Fruit fly (Drosophila melanogaster) whole organism, embryonic: ENCODE measurements around the gene bys.

Source experiments
- Atf-2 ChIP-seq: fragments of 200-800 bp; sonication (Bioruptor generic); optimal IDR thresholded peaks from 2 replicates; lab custom pipeline; 2016; ENCODE audit warnings: missing biosample characterization, missing genetic modification characterization
- Atf3 ChIP-seq: fragments of 200-800 bp; sonication (Bioruptor generic); optimal IDR thresholded peaks from 3 replicates; lab custom pipeline; 2016; ENCODE audit warnings: missing biosample characterization, missing genetic modification characterization
- Bdp1 ChIP-seq: fragments of 200-800 bp; sonication (Bioruptor generic); optimal IDR thresholded peaks from 3 replicates; lab custom pipeline; 2016; ENCODE audit warnings: missing biosample characterization, missing genetic modification characterization
- CG10274 ChIP-seq: fragments of 200-800 bp; sonication (Bioruptor generic); optimal IDR thresholded peaks from 3 replicates; lab custom pipeline; 2017; ENCODE audit warnings: missing biosample characterization, mild to moderate bottlenecking, missing genetic modification characterization
- CG10462 ChIP-seq: fragments of 200-800 bp; sonication (Bioruptor generic); optimal IDR thresholded peaks from 2 replicates; lab custom pipeline; 2016; ENCODE audit warnings: missing biosample characterization, missing genetic modification characterization
- CG10543 ChIP-seq: fragments of 200-800 bp; sonication (Bioruptor generic); optimal IDR thresholded peaks from 3 replicates; lab custom pipeline; 2017; ENCODE audit warnings: missing biosample characterization, mild to moderate bottlenecking, missing genetic modification characterization, moderate library complexity
- CG1602 ChIP-seq: fragments of 200-800 bp; sonication (Bioruptor generic); optimal IDR thresholded peaks from 3 replicates; lab custom pipeline; 2016; ENCODE audit warnings: missing biosample characterization, missing genetic modification characterization
- CG1647 ChIP-seq: fragments of 200-800 bp; sonication (Bioruptor generic); optimal IDR thresholded peaks from 3 replicates; lab custom pipeline; 2016; ENCODE audit warnings: missing biosample characterization, missing genetic modification characterization
- CG16779 ChIP-seq: fragments of 200-800 bp; sonication (Bioruptor generic); IDR thresholded peaks from 2 replicates; pipeline ENCODE4 v1.3.6; 2022; ENCODE audit warnings: missing biosample characterization, missing genetic modification characterization
- CG2875 ChIP-seq: fragments of 200-800 bp; sonication (Bioruptor generic); optimal IDR thresholded peaks from 2 replicates; lab custom pipeline; 2017; ENCODE audit warnings: missing biosample characterization, mild to moderate bottlenecking, missing genetic modification characterization, missing genetic modification reagents
- CG30403 ChIP-seq: fragments of 200-800 bp; sonication (Bioruptor generic); optimal IDR thresholded peaks from 3 replicates; lab custom pipeline; 2016; ENCODE audit warnings: missing biosample characterization, missing genetic modification characterization
- CG32532 ChIP-seq: fragments of 200-800 bp; sonication (Bioruptor generic); IDR thresholded peaks from 2 replicates; pipeline ENCODE4 v1.3.6; 2022; ENCODE audit warnings: missing biosample characterization, missing genetic modification characterization
- CG4820 ChIP-seq: fragments of 200-800 bp; sonication (Bioruptor generic); optimal IDR thresholded peaks from 3 replicates; lab custom pipeline; 2016; ENCODE audit warnings: missing biosample characterization, missing genetic modification characterization
- CG5180 ChIP-seq: fragments of 200-800 bp; sonication (Bioruptor generic); optimal IDR thresholded peaks from 3 replicates; lab custom pipeline; 2017; ENCODE audit warnings: missing biosample characterization, missing genetic modification characterization, mild to moderate bottlenecking, moderate library complexity, missing genetic modification reagents
- CG5245 ChIP-seq: fragments of 200-800 bp; sonication (Bioruptor generic); optimal IDR thresholded peaks from 3 replicates; lab custom pipeline; 2016; ENCODE audit warnings: missing biosample characterization, missing genetic modification characterization
- CG6654 ChIP-seq: fragments of 200-800 bp; sonication (Bioruptor generic); optimal IDR thresholded peaks from 2 replicates; lab custom pipeline; 2017; ENCODE audit warnings: missing biosample characterization, mild to moderate bottlenecking, missing genetic modification characterization
- CG6689 ChIP-seq: fragments of 200-800 bp; sonication (Bioruptor generic); IDR thresholded peaks from 2 replicates; pipeline ENCODE4 v1.3.6; 2022; ENCODE audit warnings: missing biosample characterization, missing genetic modification characterization
- CG6765 ChIP-seq: fragments of 200-800 bp; sonication (Bioruptor generic); optimal IDR thresholded peaks from 3 replicates; lab custom pipeline; 2017; ENCODE audit warnings: missing biosample characterization, mild to moderate bottlenecking, missing genetic modification characterization
- CG8359 ChIP-seq: fragments of 200-800 bp; sonication (Bioruptor generic); optimal IDR thresholded peaks from 2 replicates; lab custom pipeline; 2017; ENCODE audit warnings: missing biosample characterization, mild to moderate bottlenecking, missing genetic modification characterization, borderline replicate concordance
- Drgx ChIP-seq: fragments of 200-800 bp; sonication (Bioruptor generic); IDR thresholded peaks from 2 replicates; pipeline ENCODE4 v1.3.6; 2022; ENCODE audit warnings: missing biosample characterization, missing genetic modification characterization
- ERR ChIP-seq: fragments of 200-800 bp; sonication (Bioruptor generic); optimal IDR thresholded peaks from 2 replicates; lab custom pipeline; 2016; ENCODE audit warnings: missing biosample characterization, missing genetic modification characterization
- Fer3 ChIP-seq: fragments of 200-800 bp; sonication (Bioruptor generic); optimal IDR thresholded peaks from 2 replicates; lab custom pipeline; 2018; ENCODE audit warnings: missing biosample characterization, mild to moderate bottlenecking, missing genetic modification characterization, moderate library complexity
- Gsc ChIP-seq: fragments of 200-800 bp; sonication (Bioruptor generic); IDR thresholded peaks from 2 replicates; pipeline ENCODE4 v1.3.6; 2022; ENCODE audit warnings: missing biosample characterization, missing genetic modification characterization
- Optix ChIP-seq: fragments of 200-800 bp; sonication (Bioruptor generic); IDR thresholded peaks from 3 replicates; pipeline ENCODE4 v1.3.6; 2022; ENCODE audit warnings: missing biosample characterization, missing genetic modification characterization
- PHDP ChIP-seq: fragments of 200-800 bp; sonication (Bioruptor generic); optimal IDR thresholded peaks from 3 replicates; lab custom pipeline; 2018; ENCODE audit warnings: missing biosample characterization, mild to moderate bottlenecking, missing genetic modification characterization, moderate library complexity
- Ptx1 ChIP-seq: fragments of 200-800 bp; sonication (Bioruptor generic); IDR thresholded peaks from 2 replicates; pipeline ENCODE4 v1.3.6; 2022; ENCODE audit warnings: missing biosample characterization, missing genetic modification characterization
- Ravus ChIP-seq: fragments of 200-800 bp; sonication (Bioruptor generic); IDR thresholded peaks from 2 replicates; pipeline ENCODE4 v1.3.6; 2022; ENCODE audit warnings: missing biosample characterization, missing genetic modification characterization
- Side ChIP-seq: fragments of 200-800 bp; sonication (Bioruptor generic); optimal IDR thresholded peaks from 2 replicates; lab custom pipeline; 2016; ENCODE audit warnings: missing biosample characterization, missing genetic modification characterization
- Stat92E ChIP-seq, 3 experiments: fragments of >200 bp in 2 of 3; fragments of 200-800 bp in 1 of 3; sonication (Bioruptor generic) in 1 of 3; optimal IDR thresholded peaks; 2 replicates each; lab custom pipeline; 2017 to 2019; ENCODE audit warnings: missing biosample characterization in 3 of 3, missing genetic modification characterization in 3 of 3, mild to moderate bottlenecking in 1 of 3, moderate library complexity in 1 of 3
- amos ChIP-seq: fragments of 200-800 bp; sonication (Bioruptor generic); IDR thresholded peaks from 2 replicates; pipeline ENCODE4 v1.3.6; 2022; ENCODE audit warnings: missing biosample characterization, missing genetic modification characterization; ENCODE audit not compliant: partially characterized antibody
- az2 ChIP-seq: fragments of 200-800 bp; sonication (Bioruptor generic); optimal IDR thresholded peaks from 3 replicates; lab custom pipeline; 2016; ENCODE audit warnings: missing biosample characterization, missing genetic modification characterization
- bbx ChIP-seq: fragments of 200-800 bp; sonication (Bioruptor generic); IDR thresholded peaks from 2 replicates; pipeline ENCODE4 v1.3.6; 2022; ENCODE audit warnings: missing biosample characterization, missing genetic modification characterization; ENCODE audit not compliant: partially characterized antibody
- caup ChIP-seq: fragments of 200-800 bp; sonication (Bioruptor generic); optimal IDR thresholded peaks from 3 replicates; lab custom pipeline; 2017; ENCODE audit warnings: missing biosample characterization, mild to moderate bottlenecking, missing genetic modification characterization, moderate library complexity; ENCODE audit not compliant: severe bottlenecking
- cg ChIP-seq: fragments of 200-800 bp; sonication (Bioruptor generic); optimal IDR thresholded peaks from 3 replicates; lab custom pipeline; 2019; ENCODE audit warnings: missing biosample characterization, mild to moderate bottlenecking, missing genetic modification characterization, moderate library complexity
- gsb-n ChIP-seq: fragments of 200-800 bp; sonication (Bioruptor generic); optimal IDR thresholded peaks from 3 replicates; lab custom pipeline; 2018; ENCODE audit warnings: missing biosample characterization, mild to moderate bottlenecking, missing genetic modification characterization
- luna ChIP-seq: fragments of 200-800 bp; sonication (Bioruptor generic); optimal IDR thresholded peaks from 2 replicates; lab custom pipeline; 2016; ENCODE audit warnings: missing biosample characterization, missing genetic modification characterization
- mirr ChIP-seq: fragments of 200-800 bp; sonication (Bioruptor generic); optimal IDR thresholded peaks from 3 replicates; lab custom pipeline; 2018; ENCODE audit warnings: missing biosample characterization, mild to moderate bottlenecking, missing genetic modification characterization
- nmo ChIP-seq: fragments of 200-800 bp; sonication (Bioruptor generic); optimal IDR thresholded peaks from 2 replicates; lab custom pipeline; 2018; ENCODE audit warnings: missing biosample characterization, mild to moderate bottlenecking, missing genetic modification characterization, moderate library complexity
- ranshi ChIP-seq: fragments of 200-800 bp; sonication (Bioruptor generic); IDR thresholded peaks from 2 replicates; pipeline ENCODE4 v1.3.6; 2022; ENCODE audit warnings: missing biosample characterization, missing genetic modification characterization
- unc-4 ChIP-seq: fragments of 200-800 bp; sonication (Bioruptor generic); IDR thresholded peaks from 2 replicates; pipeline ENCODE4 v1.3.6; 2022; ENCODE audit warnings: missing biosample characterization, missing genetic modification characterization; ENCODE audit not compliant: partially characterized antibody
- vfl ChIP-seq: fragments of 200-800 bp; sonication (Bioruptor generic); optimal IDR thresholded peaks from 2 replicates; lab custom pipeline; 2016; ENCODE audit warnings: missing biosample characterization, missing genetic modification characterization

Gene bys

dm6 chrX:7946858-7947313, 45.2 kb downstream of the bys start, which contains the start of gene orion (continued):
- peak; percentile 53; the same call in 1 of the 3 replicates for TF ChIP-seq Optix (GFP tag; lab: Robert Waterston, UW)
- TF ChIP-seq CG10462 (GFP tag; lab: Kevin White, UChicago), result no peak
- TF ChIP-seq luna, result no peak
- no peak for TF ChIP-seq nmo (GFP tag; lab: Kevin White, UChicago)
- TF ChIP-seq CG4820 (GFP tag; lab: Kevin White, UChicago), result no peak
- TF ChIP-seq CG6654 (GFP tag; lab: Kevin White, UChicago), result no peak
- TF ChIP-seq CG1602 (GFP tag; lab: Kevin White, UChicago), result no peak
- no peak for TF ChIP-seq CG6689 (GFP tag; lab: Robert Waterston, UW)
- no peak for TF ChIP-seq Bdp1 (GFP tag; lab: Kevin White, UChicago)
- no peak for TF ChIP-seq vfl
- TF ChIP-seq bbx (GFP tag; lab: Robert Waterston, UW), result peak; percentile 90
- no peak for TF ChIP-seq Atf-2 (GFP tag; lab: Kevin White, UChicago)
- TF ChIP-seq ranshi, result peak; percentile 48; the same call in 1 of the 2 replicates
- TF ChIP-seq CG10274 (GFP tag; lab: Kevin White, UChicago), result no peak
- peak; percentile 52 for TF ChIP-seq mirr
- TF ChIP-seq Stat92E (GFP tag; optimal IDR thresholded peaks at IDR 0.05; lab: Kevin White, UChicago), result no peak
- peak; percentile 75 for TF ChIP-seq amos
- TF ChIP-seq Ptx1 (GFP tag; lab: Robert Waterston, UW), result 0 out of 2 replicates have a peak, but pooled peaks have one; percentile 25
- no peak for TF ChIP-seq Fer3 (tag; lab: Kevin White, UChicago)
- TF ChIP-seq CG8359, result no peak
- TF ChIP-seq PHDP (tag; lab: Kevin White, UChicago), result no peak
- no peak for TF ChIP-seq Atf3 (GFP tag; lab: Kevin White, UChicago)
- TF ChIP-seq CG30403, result no peak
- TF ChIP-seq CG32532, result peak; percentile 31; the same call in 1 of the 2 replicates
- TF ChIP-seq gsb-n (tag; lab: Kevin White, UChicago), result no peak
- TF ChIP-seq Side (GFP tag; lab: Kevin White, UChicago), result peak; percentile 9
- TF ChIP-seq Gsc, result no peak
- TF ChIP-seq CG5180 (GFP tag; lab: Kevin White, UChicago), result no peak
- TF ChIP-seq Drgx (GFP tag; lab: Robert Waterston, UW), result peak; percentile 79
- no peak for TF ChIP-seq CG16779
- TF ChIP-seq CG1647, result no peak
- peak; percentile 66 for TF ChIP-seq CG10543 (GFP tag; lab: Kevin White, UChicago)
- no peak for TF ChIP-seq ERR
- TF ChIP-seq Ravus (GFP tag; lab: Robert Waterston, UW), result no peak
- TF ChIP-seq unc-4 (GFP tag; lab: Robert Waterston, UW), result peak; percentile 83
- peak; percentile 9 for TF ChIP-seq CG2875
- no peak for TF ChIP-seq CG6765 (GFP tag; lab: Kevin White, UChicago)
- TF ChIP-seq CG5245 (GFP tag; lab: Kevin White, UChicago), result no peak
- peak; percentile 81 for TF ChIP-seq cg (GFP tag; lab: Kevin White, UChicago)
- peak; percentile 3 for TF ChIP-seq az2 (GFP tag; lab: Kevin White, UChicago)
- TF ChIP-seq caup, result no peak
